Fruit fly (Drosophila melanogaster) whole organism: ENCODE measurements around the gene CG16700.

Experiments
- CG8478 ChIP-seq: fragments of >200 bp; optimal IDR thresholded peaks from 2 replicates; lab custom pipeline; 2018; ENCODE audit warnings: inconsistent platforms
- Dll ChIP-seq: fragments of >200 bp; optimal IDR thresholded peaks from 2 replicates; lab custom pipeline; 2017
- EcR ChIP-seq, 2 experiments: fragments of >200 bp; optimal IDR thresholded peaks; 2 replicates each; lab custom pipeline; 2017; ENCODE audit warnings: missing biosample characterization in 2 of 2, missing genetic modification characterization in 2 of 2, missing genetic modification reagents in 2 of 2
- pan ChIP-seq: fragments of >200 bp; optimal IDR thresholded peaks from 2 replicates; lab custom pipeline; 2017
- psq ChIP-seq: fragments of >200 bp; optimal IDR thresholded peaks from 2 replicates; lab custom pipeline; 2017
- usp ChIP-seq: fragments of >200 bp; optimal IDR thresholded peaks from 2 replicates; lab custom pipeline; 2017; ENCODE audit warnings: missing biosample characterization, missing genetic modification characterization, mixed read lengths

CG16700 gene

dm6 chrX:17090585-17090984 lies 1.1 kb upstream of the CG16700 start:
- TF ChIP-seq psq (lab: Kevin White, UChicago) (no peak), pan (lab: Kevin White, UChicago) (no peak)

dm6 chrX:17093431-17093830 lies 1.8 kb downstream of the CG16700 start:
- TF ChIP-seq pan (lab: Kevin White, UChicago) = no peak
- TF ChIP-seq Dll (lab: Kevin White, UChicago) = no peak
- TF ChIP-seq psq (lab: Kevin White, UChicago) = no peak
- TF ChIP-seq usp (GFP tag; lab: Kevin White, UChicago) = no peak
- no peak for TF ChIP-seq EcR (GFP tag; optimal IDR thresholded peaks at IDR 0.05; lab: Kevin White, UChicago)
- TF ChIP-seq CG8478 = no peak

dm6 chrX:17093900-17094446 lies 2.3 kb downstream of the CG16700 start:
- TF ChIP-seq usp (GFP tag; lab: Kevin White, UChicago) (no peak), psq (lab: Kevin White, UChicago) (no peak), Dll (lab: Kevin White, UChicago) (no peak), pan (lab: Kevin White, UChicago) (no peak)

- no peak for TF ChIP-seq pan (lab: Kevin White, UChicago)
- TF ChIP-seq EcR (GFP tag; optimal IDR thresholded peaks at IDR 0.05; lab: Kevin White, UChicago) = no peak
- no peak for TF ChIP-seq Dll (lab: Kevin White, UChicago)
- TF ChIP-seq usp (GFP tag; lab: Kevin White, UChicago) = no peak
- TF ChIP-seq CG8478 = no peak
- no peak for TF ChIP-seq psq (lab: Kevin White, UChicago)
These were observed 14.1 kb downstream of the CG16700 start, which contains the start of gene Arpc3B for dm6 chrX:17105707-17106106. TSS of gene Arpc3B (minus strand) at chrX:17105852.

- TF ChIP-seq EcR (GFP tag; optimal IDR thresholded peaks at IDR 0.05; lab: Kevin White, UChicago) (no peak), usp (GFP tag; lab: Kevin White, UChicago) (no peak), CG8478 (no peak), psq (lab: Kevin White, UChicago) (no peak), Dll (lab: Kevin White, UChicago) (no peak), pan (lab: Kevin White, UChicago) (no peak)
These were observed 14.6 kb downstream of the CG16700 start for dm6 chrX:17106153-17106700.

- TF ChIP-seq usp (GFP tag; lab: Kevin White, UChicago) (no peak), pan (lab: Kevin White, UChicago) (no peak), psq (lab: Kevin White, UChicago) (no peak), EcR (GFP tag; optimal IDR thresholded peaks at IDR 0.05; lab: Kevin White, UChicago) (no peak), CG8478 (no peak), Dll (lab: Kevin White, UChicago) (no peak)
These were observed 15.8 kb downstream of the CG16700 start, which contains the start of gene CG5004 for dm6 chrX:17107401-17107916. TSS of gene CG5004 (plus strand) at chrX:17107582.

- TF ChIP-seq EcR (GFP tag; optimal IDR thresholded peaks at IDR 0.05; lab: Kevin White, UChicago) (no peak), usp (GFP tag; lab: Kevin White, UChicago) (no peak), psq (lab: Kevin White, UChicago) (no peak), Dll (lab: Kevin White, UChicago) (no peak), pan (lab: Kevin White, UChicago) (no peak), CG8478 (no peak)
These were observed 16.3 kb downstream of the CG16700 start for dm6 chrX:17108000-17108399.

- no peak for TF ChIP-seq pan (lab: Kevin White, UChicago)
- TF ChIP-seq CG8478 = no peak
- no peak for TF ChIP-seq psq (lab: Kevin White, UChicago)
- no peak for TF ChIP-seq usp (GFP tag; lab: Kevin White, UChicago)
- no peak for TF ChIP-seq EcR (GFP tag; optimal IDR thresholded peaks at IDR 0.05; lab: Kevin White, UChicago)
- no peak for TF ChIP-seq Dll (lab: Kevin White, UChicago)
These were observed 18.0 kb downstream of the CG16700 start for dm6 chrX:17109673-17110072.

dm6 chrX:17110556-17111177 lies 19.0 kb downstream of the CG16700 start:
- no peak for TF ChIP-seq Dll (lab: Kevin White, UChicago)
- TF ChIP-seq CG8478 = no peak
- TF ChIP-seq psq (lab: Kevin White, UChicago) = no peak
- TF ChIP-seq EcR (GFP tag; optimal IDR thresholded peaks at IDR 0.05; lab: Kevin White, UChicago) = no peak
- no peak for TF ChIP-seq usp (GFP tag; lab: Kevin White, UChicago)
- no peak for TF ChIP-seq pan (lab: Kevin White, UChicago)

dm6 chrX:17111274-17111673 lies 19.6 kb downstream of the CG16700 start:
- TF ChIP-seq Dll (lab: Kevin White, UChicago) (no peak), CG8478 (no peak), psq (lab: Kevin White, UChicago) (no peak), pan (lab: Kevin White, UChicago) (no peak), EcR (GFP tag; optimal IDR thresholded peaks at IDR 0.05; lab: Kevin White, UChicago) (no peak), usp (GFP tag; lab: Kevin White, UChicago) (no peak)

- TF ChIP-seq pan (lab: Kevin White, UChicago) (no peak), EcR (GFP tag; optimal IDR thresholded peaks at IDR 0.05; lab: Kevin White, UChicago) (peak in 1 of 2 experiments; percentile 66), usp (GFP tag; lab: Kevin White, UChicago) (no peak), CG8478 (no peak), Dll (lab: Kevin White, UChicago) (no peak), psq (lab: Kevin White, UChicago) (no peak)
These were observed 20.6 kb downstream of the CG16700 start for dm6 chrX:17111958-17112953.
